Worm (Caenorhabditis elegans): Measurements from ENCODE around the gene pbs-6.

DNA sequence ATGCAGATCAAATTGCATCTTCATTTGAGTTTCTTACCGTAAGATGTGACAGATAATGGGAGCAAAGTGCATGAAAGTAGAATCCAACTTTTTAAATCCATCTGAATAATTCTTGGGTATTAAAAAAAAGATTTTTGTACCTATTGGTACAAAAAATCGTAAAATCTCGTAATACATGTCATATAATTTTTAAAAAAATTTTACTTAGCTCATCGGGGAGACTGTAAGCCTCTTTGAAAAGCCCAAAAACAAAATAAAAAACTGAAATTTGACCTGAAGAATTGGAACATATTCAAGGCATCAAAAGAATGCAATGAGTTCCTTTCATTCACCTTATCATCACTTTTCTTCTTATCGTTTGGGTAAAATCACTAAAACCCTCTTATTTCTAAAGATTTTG is 32.0 kb upstream of the pbs-6 start, which contains the start of gene clec-160:
- no peak for TF ChIP-seq alr-1 (tag; optimal IDR thresholded peaks at IDR 0.05)
- no peak for TF ChIP-seq unc-55 (GFP tag; optimal IDR thresholded peaks at IDR 0.05)
- TF ChIP-seq snpc-4 (tag; optimal IDR thresholded peaks at IDR 0.05), result no peak
- no peak for TF ChIP-seq sma-3 (GFP tag; optimal IDR thresholded peaks at IDR 0.05)
- TF ChIP-seq unc-39 (tag; optimal IDR thresholded peaks at IDR 0.05), result no peak
- TF ChIP-seq unc-62 (GFP tag; optimal IDR thresholded peaks at IDR 0.05), result no peak
- no peak for TF ChIP-seq ZK546.5 (tag; optimal IDR thresholded peaks at IDR 0.05)
- no peak for TF ChIP-seq skn-1 (tag; optimal IDR thresholded peaks at IDR 0.05)
- TF ChIP-seq R02D3.7 (tag; optimal IDR thresholded peaks at IDR 0.05), result no peak
- no peak for TF ChIP-seq ama-1 (optimal IDR thresholded peaks at IDR 0.05)

Data from whole organism, L2 larva.